Worm (Caenorhabditis elegans) whole organism, midembryonic: ENCODE results near the gene K02E11.4.

Source experiments
- T22C8.4 ChIP-seq: fragments of 200-800 bp; sonication (Bioruptor generic); IDR thresholded peaks from 2 replicates; pipeline ENCODE4 v1.3.6; 2022; ENCODE audit warnings: missing genetic modification characterization, missing compliant biosample characterization
- cog-1 ChIP-seq: sonication (generic microtip); optimal IDR thresholded peaks from 2 replicates; lab custom pipeline; 2016; ENCODE audit warnings: missing genetic modification characterization, missing compliant biosample characterization
- flt-1 ChIP-seq: fragments of 200-800 bp; sonication (Bioruptor generic); IDR thresholded peaks from 2 replicates; pipeline ENCODE4 v1.3.6; 2022; ENCODE audit warnings: missing genetic modification characterization, missing compliant biosample characterization
- klf-2 ChIP-seq: fragments of 200-800 bp; sonication (Bioruptor generic); conservative IDR thresholded peaks from 2 replicates; pipeline ENCODE4 v1.3.6; 2022; ENCODE audit warnings: missing genetic modification reagents, missing genetic modification characterization, missing compliant biosample characterization
- med-1 ChIP-seq: sonication (generic microtip); optimal IDR thresholded peaks from 2 replicates; lab custom pipeline; 2017; ENCODE audit warnings: missing genetic modification characterization, mild to moderate bottlenecking, missing compliant biosample characterization, antibody characterized with exemption, missing genetic modification reagents; ENCODE audit not compliant: insufficient read depth
- ref-1 ChIP-seq: fragments of 200-800 bp; sonication (Bioruptor generic); conservative IDR thresholded peaks from 2 replicates; pipeline ENCODE4 v1.3.6; 2022; ENCODE audit warnings: missing genetic modification reagents, missing genetic modification characterization, missing compliant biosample characterization
- tab-1 ChIP-seq: fragments of 200-800 bp; sonication (Bioruptor generic); IDR thresholded peaks from 2 replicates; pipeline ENCODE4 v1.3.6; 2022; ENCODE audit warnings: missing genetic modification characterization, missing compliant biosample characterization
- ztf-23 ChIP-seq: fragments of 200-800 bp; sonication (Bioruptor generic); IDR thresholded peaks from 2 replicates; pipeline ENCODE4 v1.3.6; 2022; ENCODE audit warnings: missing genetic modification reagents, missing genetic modification characterization, missing compliant biosample characterization
- ztf-29 ChIP-seq: fragments of 200-800 bp; sonication (Bioruptor generic); IDR thresholded peaks from 2 replicates; pipeline ENCODE4 v1.3.6; 2022; ENCODE audit warnings: missing genetic modification reagents, missing genetic modification characterization, missing compliant biosample characterization

DNA sequence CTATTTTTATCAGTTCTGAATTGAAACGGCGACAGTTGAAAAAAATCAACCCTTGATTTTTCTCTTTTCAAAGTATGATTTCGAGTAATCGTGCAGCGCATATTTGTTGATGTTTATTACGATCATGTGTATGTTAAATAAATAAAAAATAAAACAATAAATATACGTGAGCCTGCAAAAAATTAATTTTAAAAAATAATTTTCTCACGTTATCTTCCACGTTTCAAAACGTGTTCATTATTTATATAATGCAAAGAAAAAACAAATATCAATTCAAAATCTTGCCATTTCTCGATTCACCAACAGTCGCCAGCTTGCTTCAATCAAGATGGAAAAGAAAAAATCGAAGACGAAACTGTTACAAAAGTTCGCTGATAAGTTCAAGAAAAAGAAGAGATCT lies 35.3 kb upstream of the K02E11.4 start, which contains the start of gene F40G12.10:
- TF ChIP-seq ref-1 (GFP tag; lab: Robert Waterston, UW) (no peak), tab-1 (no peak), med-1 (no peak), cog-1 (tag; lab: Kevin White, UChicago) (no peak), flt-1 (GFP tag; lab: Robert Waterston, UW) (no peak), klf-2 (no peak), ztf-23 (GFP tag; lab: Robert Waterston, UW) (no peak), T22C8.4 (GFP tag; lab: Robert Waterston, UW) (no peak), ztf-29 (GFP tag; lab: Robert Waterston, UW) (no peak)
